Fruit fly (Drosophila melanogaster) whole organism, pupa: ENCODE data around the gene Glut3.

Experiments used
- CG12605 ChIP-seq: fragments of 200-800 bp; sonication (Bioruptor generic); IDR thresholded peaks from 2 replicates; pipeline ENCODE4 v1.3.6; 2022; ENCODE audit warnings: missing biosample characterization, missing genetic modification characterization
- CG15710 ChIP-seq: fragments of 200-800 bp; sonication (Bioruptor generic); optimal IDR thresholded peaks from 2 replicates; lab custom pipeline; 2018; ENCODE audit warnings: missing biosample characterization, mild to moderate bottlenecking, missing genetic modification characterization, moderate library complexity
- EcR ChIP-seq: fragments of 200-800 bp; sonication (Bioruptor generic); optimal IDR thresholded peaks from 3 replicates; lab custom pipeline; 2019; ENCODE audit warnings: missing biosample characterization, missing genetic modification characterization, mild to moderate bottlenecking, moderate library complexity, missing genetic modification reagents

- TF ChIP-seq CG15710 (tag; lab: Kevin White, UChicago) (peak; percentile 11), CG12605 (GFP tag; lab: Robert Waterston, UW) (no peak), EcR (GFP tag; lab: Kevin White, UChicago) (no peak)
Observed at dm6 chr3R:16829859-16830557, 41.9 kb downstream of the Glut3 start, which contains the start of gene abd-A.
